Worm (Caenorhabditis elegans) whole organism, late embryonic: ENCODE data around the gene swt-3.

Source experiments
- ceh-24 ChIP-seq: sonication (generic microtip); optimal IDR thresholded peaks from 2 replicates; lab custom pipeline; 2016; ENCODE audit warnings: mild to moderate bottlenecking, missing genetic modification characterization, missing compliant biosample characterization
- ceh-31 ChIP-seq: sonication (generic microtip); optimal IDR thresholded peaks from 2 replicates; lab custom pipeline; 2016; ENCODE audit warnings: missing genetic modification characterization, missing compliant biosample characterization
- ceh-45 ChIP-seq: fragments of 200-800 bp; sonication (Bioruptor generic); IDR thresholded peaks from 2 replicates; pipeline ENCODE4 v1.3.6; 2022; ENCODE audit warnings: missing genetic modification reagents, missing genetic modification characterization, missing compliant biosample characterization
- fkh-10 ChIP-seq: fragments of 150-350 bp; optimal IDR thresholded peaks from 2 replicates; lab custom pipeline; 2014; ENCODE audit warnings: missing biosample characterization, missing genetic modification reagents, missing genetic modification characterization
- npax-4 ChIP-seq: sonication (generic microtip); optimal IDR thresholded peaks from 2 replicates; lab custom pipeline; 2016; ENCODE audit warnings: missing genetic modification characterization, missing compliant biosample characterization
- pat-9 ChIP-seq: fragments of 200-800 bp; sonication (Bioruptor generic); optimal IDR thresholded peaks from 2 replicates; lab custom pipeline; 2018; ENCODE audit warnings: mild to moderate bottlenecking, missing genetic modification characterization, moderate library complexity, missing compliant biosample characterization
- unc-86 ChIP-seq: sonication (generic microtip); optimal IDR thresholded peaks from 2 replicates; lab custom pipeline; 2016; ENCODE audit warnings: missing genetic modification characterization, missing compliant biosample characterization
- ztf-16 ChIP-seq: sonication (generic microtip); optimal IDR thresholded peaks from 2 replicates; lab custom pipeline; 2017; ENCODE audit warnings: missing genetic modification characterization, missing compliant biosample characterization

- TF ChIP-seq fkh-10 (GFP tag; lab: Kevin White, UChicago) (no peak), npax-4 (tag; lab: Kevin White, UChicago) (no peak), unc-86 (no peak), ceh-31 (tag; lab: Kevin White, UChicago) (no peak), pat-9 (tag; lab: Kevin White, UChicago) (no peak), ceh-45 (GFP tag; lab: Robert Waterston, UW) (no peak), ceh-24 (no peak), ztf-16 (tag; lab: Kevin White, UChicago) (no peak)
These were observed 18.1 kb upstream of the swt-3 start for ce11 chrIV:10798604-10799003.
